Fruit fly (Drosophila melanogaster) whole organism: ENCODE results near the gene CG15879.

Source experiments
- CG8478 ChIP-seq: fragments of >200 bp; optimal IDR thresholded peaks from 2 replicates; lab custom pipeline; 2018; ENCODE audit warnings: inconsistent platforms
- Dll ChIP-seq: fragments of >200 bp; optimal IDR thresholded peaks from 2 replicates; lab custom pipeline; 2017
- EcR ChIP-seq, 2 experiments: fragments of >200 bp; optimal IDR thresholded peaks; 2 replicates each; lab custom pipeline; 2017; ENCODE audit warnings: missing biosample characterization in 2 of 2, missing genetic modification characterization in 2 of 2, missing genetic modification reagents in 2 of 2
- pan ChIP-seq: fragments of >200 bp; optimal IDR thresholded peaks from 2 replicates; lab custom pipeline; 2017
- psq ChIP-seq: fragments of >200 bp; optimal IDR thresholded peaks from 2 replicates; lab custom pipeline; 2017
- usp ChIP-seq: fragments of >200 bp; optimal IDR thresholded peaks from 2 replicates; lab custom pipeline; 2017; ENCODE audit warnings: missing biosample characterization, missing genetic modification characterization, mixed read lengths

CG15879 gene

DNA sequence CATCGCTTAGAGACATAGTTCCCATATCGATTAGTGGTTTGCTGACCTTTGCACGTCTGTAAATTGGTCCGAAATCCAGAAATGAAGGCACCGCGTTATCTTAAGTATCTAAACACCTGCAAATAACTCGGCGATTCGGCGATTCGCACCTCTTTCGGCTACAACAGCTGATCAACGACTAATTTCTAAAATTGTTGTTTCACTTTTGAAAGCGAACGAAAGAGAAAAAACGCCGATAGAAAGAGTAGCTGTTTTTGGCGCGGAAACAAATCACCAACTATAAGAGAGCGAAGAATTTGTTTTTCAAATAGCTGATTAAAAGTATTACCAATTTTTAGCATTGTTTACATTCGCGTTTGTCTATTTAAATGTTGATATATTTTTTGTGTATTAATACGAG, at the start of gene CG15879:
Gene CG15879, minus strand, starts transcription at position 155 of the 400 bp plus-strand sequence.
- no peak for TF ChIP-seq psq (lab: Kevin White, UChicago)
- TF ChIP-seq EcR (GFP tag; optimal IDR thresholded peaks at IDR 0.05; lab: Kevin White, UChicago): no peak

DNA sequence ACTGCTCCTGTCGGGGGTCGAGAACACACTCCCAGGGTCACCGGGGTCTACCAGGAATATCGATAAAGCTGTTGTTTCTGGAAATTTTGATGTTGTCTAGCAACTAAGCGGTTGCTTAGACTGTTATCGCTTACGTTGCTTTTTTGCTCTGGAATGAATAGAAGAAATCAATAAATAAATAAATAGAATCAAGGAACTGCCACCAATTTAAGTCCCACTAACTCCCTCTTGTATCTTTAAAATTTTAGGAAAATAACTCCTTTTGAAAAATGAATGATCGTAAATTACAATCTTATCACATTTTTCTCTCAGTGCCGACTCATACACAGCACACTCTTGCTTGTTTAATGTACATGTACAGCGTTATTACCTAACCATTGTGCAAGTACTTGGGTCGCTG, 43.5 kb upstream of the CG15879 start, which contains the start of gene CG15878:
Gene CG15878, minus strand, starts transcription at position 101 of the 400 bp plus-strand sequence.
- TF ChIP-seq usp: no peak
- no peak for TF ChIP-seq psq (lab: Kevin White, UChicago)
- no peak for TF ChIP-seq EcR (GFP tag; optimal IDR thresholded peaks at IDR 0.05; lab: Kevin White, UChicago)
- no peak for TF ChIP-seq CG8478 (lab: Kevin White, UChicago)
- TF ChIP-seq pan (lab: Kevin White, UChicago): no peak
- TF ChIP-seq Dll: no peak

DNA sequence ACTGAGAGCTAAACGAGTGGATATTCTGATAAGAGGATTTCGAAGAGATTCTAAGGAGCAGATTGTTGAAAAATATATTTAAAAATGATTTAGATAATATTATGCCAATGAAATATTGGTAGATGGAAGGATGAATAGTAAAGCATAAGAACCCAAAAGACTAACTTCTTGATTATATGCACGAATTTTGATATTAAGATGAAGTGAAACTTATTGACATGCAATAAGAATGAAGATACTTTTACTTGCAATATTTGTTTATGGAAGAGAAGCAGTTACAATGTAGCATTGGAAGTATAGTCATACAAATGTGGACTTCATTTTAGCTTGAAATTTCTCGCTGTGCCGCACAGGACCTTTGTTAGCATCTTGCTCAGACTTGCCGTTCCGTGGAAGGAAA, 27.8 kb upstream of the CG15879 start, which contains the start of gene CG8960:
Gene CG8960, plus strand, starts transcription at position 301 of the 400 bp plus-strand sequence.
- TF ChIP-seq Dll: no peak
- no peak for TF ChIP-seq usp
- TF ChIP-seq psq (lab: Kevin White, UChicago): no peak
- TF ChIP-seq EcR (GFP tag; optimal IDR thresholded peaks at IDR 0.05; lab: Kevin White, UChicago): no peak
- no peak for TF ChIP-seq pan (lab: Kevin White, UChicago)
- no peak for TF ChIP-seq CG8478 (lab: Kevin White, UChicago)

DNA sequence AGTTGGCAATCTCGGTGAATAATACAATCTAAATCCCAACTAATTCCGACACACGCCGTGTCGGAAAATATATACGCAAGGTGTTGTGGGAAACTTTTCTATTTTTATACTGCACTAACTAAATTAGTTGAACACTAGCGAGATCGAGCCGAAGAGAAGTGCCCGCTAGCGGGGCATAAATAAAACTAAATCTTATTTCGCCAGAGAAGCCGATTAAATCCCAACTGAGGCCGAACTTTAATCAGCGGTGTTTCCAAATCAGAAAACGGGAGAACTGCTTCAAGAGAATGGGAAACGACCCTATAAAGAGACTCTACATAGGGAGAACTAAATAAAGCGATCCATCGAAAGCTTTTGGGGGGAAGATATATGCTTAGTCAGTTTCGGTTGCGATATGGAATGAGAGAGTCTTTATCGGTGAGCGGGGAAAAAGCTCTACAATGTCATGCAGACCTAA, 23.1 kb upstream of the CG15879 start, which contains the start of gene CG5707:
Gene CG5707, minus strand, starts transcription at position 228 of the 457 bp plus-strand sequence.
- TF ChIP-seq usp (no peak), pan (lab: Kevin White, UChicago) (no peak), EcR (GFP tag; optimal IDR thresholded peaks at IDR 0.05; lab: Kevin White, UChicago) (no peak), Dll (no peak), CG8478 (lab: Kevin White, UChicago) (no peak), psq (lab: Kevin White, UChicago) (no peak)

DNA sequence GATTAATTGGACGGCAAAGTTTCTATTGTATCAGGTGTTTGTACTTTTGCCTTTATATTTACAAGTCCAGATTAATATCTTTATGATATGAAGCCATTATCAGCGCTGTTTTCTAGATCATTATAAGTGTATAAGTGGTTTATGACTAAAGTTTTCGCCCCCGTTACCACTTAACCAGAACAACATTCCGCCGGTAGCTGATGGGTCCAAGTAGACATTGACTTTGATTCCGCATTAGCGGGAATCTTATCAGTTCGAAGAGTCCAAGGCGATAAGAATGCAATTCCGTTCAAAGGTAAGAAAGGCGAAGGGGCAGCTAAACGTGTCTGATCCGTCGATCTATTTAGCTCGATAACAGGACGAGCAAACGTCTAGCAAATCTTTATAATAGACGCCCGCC, 22.6 kb upstream of the CG15879 start:
- TF ChIP-seq CG8478 (lab: Kevin White, UChicago) (no peak), Dll (no peak), pan (lab: Kevin White, UChicago) (no peak), EcR (GFP tag; optimal IDR thresholded peaks at IDR 0.05; lab: Kevin White, UChicago) (no peak), psq (lab: Kevin White, UChicago) (no peak), usp (no peak)

DNA sequence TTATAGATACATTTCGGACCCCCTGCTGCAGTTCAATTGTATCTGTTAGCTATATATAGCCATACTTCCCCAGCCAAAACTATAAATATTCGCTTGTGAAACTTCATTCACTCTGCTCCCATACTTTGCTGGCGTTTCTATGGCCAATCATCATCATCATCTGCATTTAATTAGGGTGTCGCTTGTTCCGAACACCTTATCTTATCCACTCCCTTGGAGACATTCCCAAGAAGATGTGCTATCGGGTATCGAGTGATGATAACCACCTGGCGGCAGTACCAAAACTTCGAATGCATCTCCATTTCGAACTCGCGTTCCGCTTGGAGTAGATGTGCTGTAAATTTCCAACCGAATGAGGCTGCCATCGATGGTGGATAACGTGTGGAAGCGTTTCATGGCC, 16.7 kb upstream of the CG15879 start, which contains the start of gene CG13810:
Gene CG13810, plus strand, starts transcription at position 301 of the 400 bp plus-strand sequence.
- TF ChIP-seq CG8478 (lab: Kevin White, UChicago) (no peak), Dll (no peak), EcR (GFP tag; optimal IDR thresholded peaks at IDR 0.05; lab: Kevin White, UChicago) (no peak), usp (no peak), pan (lab: Kevin White, UChicago) (no peak)

DNA sequence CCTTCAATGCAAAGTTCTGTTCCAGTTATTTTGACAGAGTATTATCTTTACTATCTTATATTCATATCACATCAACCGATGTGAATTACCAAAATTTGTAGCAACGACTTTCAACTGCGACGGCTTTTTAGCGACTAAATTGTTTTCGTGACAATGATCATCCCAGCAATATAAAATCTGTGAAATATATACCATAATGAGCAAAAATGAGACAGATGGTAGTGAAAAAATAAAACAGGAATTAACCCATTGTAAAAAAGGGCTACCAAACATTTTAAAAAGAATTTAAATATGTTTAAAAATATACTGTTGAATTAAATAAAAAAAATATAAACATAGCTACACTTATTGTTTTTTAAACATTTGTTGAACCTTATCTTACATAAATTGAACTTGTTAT, 5.3 kb upstream of the CG15879 start, which contains the start of gene CG15820:
Gene CG15820, minus strand, starts transcription at position 101 of the 400 bp plus-strand sequence.
- no peak for TF ChIP-seq psq (lab: Kevin White, UChicago)
- no peak for TF ChIP-seq Dll
- no peak for TF ChIP-seq EcR (GFP tag; optimal IDR thresholded peaks at IDR 0.05; lab: Kevin White, UChicago)
- no peak for TF ChIP-seq usp
- no peak for TF ChIP-seq pan (lab: Kevin White, UChicago)
- no peak for TF ChIP-seq CG8478 (lab: Kevin White, UChicago)

DNA sequence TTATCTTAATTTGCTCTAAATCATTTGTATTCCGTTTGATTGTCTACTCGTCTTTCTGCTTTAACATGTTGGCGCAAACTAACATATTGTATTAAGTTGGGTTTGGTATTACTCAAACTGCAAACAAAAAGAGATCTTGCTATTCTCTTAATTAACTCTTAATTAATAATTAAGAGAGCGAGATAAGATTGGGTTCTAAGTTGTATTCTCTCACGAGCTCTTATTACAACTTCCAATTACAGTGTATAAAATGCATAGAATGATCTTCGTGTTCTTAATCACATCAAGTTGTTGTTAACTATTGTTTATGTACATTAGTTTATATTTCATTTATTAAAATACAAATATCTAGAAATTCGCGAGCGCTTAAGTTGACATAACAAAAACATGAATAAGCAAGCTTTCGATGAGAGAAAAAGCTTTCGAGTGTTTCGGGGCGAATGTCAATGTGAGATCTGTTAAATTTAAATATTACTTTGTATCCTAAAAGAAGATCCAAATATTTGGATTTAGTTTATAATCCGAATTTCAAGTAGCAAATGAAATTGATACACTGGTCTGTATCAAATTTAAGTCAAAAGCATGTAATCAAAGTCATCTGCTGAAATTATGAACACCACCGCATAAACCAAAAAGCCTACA, 2.1 kb upstream of the CG15879 start, which contains the start of gene CG5704:
Gene CG5704, minus strand, starts transcription at position 87 of the 642 bp plus-strand sequence.
- TF ChIP-seq CG8478 (lab: Kevin White, UChicago) (no peak), pan (lab: Kevin White, UChicago) (no peak)

DNA sequence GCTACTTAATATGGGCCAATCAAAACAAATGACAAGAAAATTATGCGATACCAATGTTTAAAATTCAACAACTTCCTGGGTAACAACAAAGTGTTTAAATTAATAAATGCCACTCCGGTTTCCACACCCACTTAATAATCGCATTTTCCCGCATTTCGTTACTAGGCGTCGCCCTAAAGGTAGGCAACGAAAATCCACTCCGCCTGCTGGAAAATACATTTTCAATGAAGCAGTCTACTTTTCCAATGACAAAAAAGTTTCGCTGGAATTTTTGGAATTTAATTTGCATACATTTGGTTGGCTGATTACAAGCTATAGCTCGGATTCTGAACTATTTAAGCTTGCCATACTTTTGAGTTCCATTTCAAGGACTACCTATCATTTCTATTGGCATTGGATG, 2.1 kb downstream of the CG15879 start:
- TF ChIP-seq usp: no peak
- TF ChIP-seq pan (lab: Kevin White, UChicago): no peak
- no peak for TF ChIP-seq CG8478 (lab: Kevin White, UChicago)
- no peak for TF ChIP-seq EcR (GFP tag; optimal IDR thresholded peaks at IDR 0.05; lab: Kevin White, UChicago)
- TF ChIP-seq psq (lab: Kevin White, UChicago): no peak

DNA sequence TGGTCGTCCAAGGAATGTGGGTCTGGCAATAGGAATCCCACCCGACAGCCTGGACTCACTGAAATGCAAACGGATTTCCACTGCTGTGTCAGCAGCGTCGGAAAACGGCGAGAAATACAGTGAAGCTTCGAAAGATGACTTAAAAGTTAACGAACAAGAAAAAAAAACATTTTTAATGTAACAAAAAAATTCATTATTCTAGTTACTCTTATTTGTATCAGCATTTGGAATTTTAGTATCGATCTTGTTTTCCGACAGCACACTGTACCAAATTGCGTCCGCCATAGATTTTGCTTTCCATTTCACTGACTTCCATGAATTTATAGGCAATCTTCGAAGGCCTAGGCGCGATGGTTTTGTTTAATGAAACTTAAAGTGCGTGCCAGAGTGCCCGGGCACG, 4.1 kb downstream of the CG15879 start:
- TF ChIP-seq pan (lab: Kevin White, UChicago) (no peak), psq (lab: Kevin White, UChicago) (no peak), Dll (no peak), EcR (GFP tag; optimal IDR thresholded peaks at IDR 0.05; lab: Kevin White, UChicago) (no peak), CG8478 (lab: Kevin White, UChicago) (no peak), usp (no peak)

DNA sequence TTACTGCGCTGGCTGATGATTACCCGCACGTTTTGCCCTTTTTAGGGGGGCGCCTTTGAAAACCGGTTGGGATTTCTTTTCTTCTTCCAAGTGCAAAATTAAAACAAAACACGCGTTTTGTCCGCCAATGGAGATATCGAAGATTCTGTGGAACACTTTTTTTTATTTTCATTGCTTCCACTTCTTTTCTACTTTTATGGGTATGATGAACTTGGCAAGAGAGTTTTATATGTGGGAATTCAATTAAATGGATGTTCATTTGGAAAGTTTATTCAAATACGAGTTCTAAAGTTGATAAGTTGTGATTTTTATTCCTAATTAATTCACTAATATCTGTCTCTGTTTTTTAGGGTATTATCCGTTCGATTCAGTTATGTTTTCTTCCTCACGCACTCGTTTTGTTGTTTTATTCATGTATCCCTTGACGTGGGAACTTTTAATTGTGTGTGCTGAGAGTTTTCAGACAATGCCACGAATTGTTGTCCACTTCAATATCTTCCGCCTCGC, 4.8 kb downstream of the CG15879 start:
- no peak for TF ChIP-seq psq (lab: Kevin White, UChicago)
- TF ChIP-seq pan (lab: Kevin White, UChicago): peak; percentile 88
- no peak for TF ChIP-seq Dll
- no peak for TF ChIP-seq CG8478 (lab: Kevin White, UChicago)

DNA sequence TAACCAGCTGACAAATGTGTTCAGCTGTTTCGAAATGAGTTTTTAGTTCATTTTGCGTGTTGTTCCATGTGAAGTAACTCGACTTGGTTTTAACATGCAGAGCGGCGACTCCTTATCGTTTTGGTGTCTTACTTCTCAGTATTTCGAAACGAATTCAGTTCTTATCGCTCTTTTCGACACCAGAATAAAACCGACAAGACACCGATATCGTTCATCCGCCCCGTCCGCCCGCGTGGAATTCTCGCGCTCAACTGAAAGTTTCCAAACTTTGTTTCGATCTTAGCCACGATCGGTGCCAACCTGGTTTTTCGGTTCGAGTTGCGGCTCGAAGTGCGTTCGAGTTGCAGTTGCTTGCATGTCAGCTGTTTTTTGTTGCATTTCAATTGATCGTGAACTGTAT, 5.3 kb downstream of the CG15879 start, which contains the start of gene CG15822:
Gene CG15822, minus strand, starts transcription at position 256 of the 400 bp plus-strand sequence.
- no peak for TF ChIP-seq CG8478 (lab: Kevin White, UChicago)
- no peak for TF ChIP-seq EcR (GFP tag; optimal IDR thresholded peaks at IDR 0.05; lab: Kevin White, UChicago)
